Worm (Caenorhabditis elegans) whole organism, L2 larva: ENCODE results near the gene F08G5.3.

Experiments
- R02D3.7 ChIP-seq: fragments of 150-350 bp; optimal IDR thresholded peaks from 2 replicates; lab custom pipeline; 2014; ENCODE audit warnings: missing biosample characterization, missing genetic modification characterization
- ama-1 ChIP-seq: fragments of 150-350 bp; optimal IDR thresholded peaks from 2 replicates; lab custom pipeline; 2018; ENCODE audit warnings: inconsistent platforms
- blmp-1 ChIP-seq: sonication (generic microtip); optimal IDR thresholded peaks from 2 replicates; lab custom pipeline; 2017; ENCODE audit warnings: missing genetic modification characterization, mild to moderate bottlenecking, missing compliant biosample characterization, antibody characterized with exemption, moderate library complexity; ENCODE audit not compliant: insufficient read depth
- elt-1 ChIP-seq: fragments of 150-350 bp; optimal IDR thresholded peaks from 2 replicates; lab custom pipeline; 2014; ENCODE audit warnings: missing biosample characterization, missing genetic modification characterization
- snpc-4 ChIP-seq: fragments of 150-350 bp; optimal IDR thresholded peaks from 2 replicates; lab custom pipeline; 2014; ENCODE audit warnings: missing biosample characterization, missing genetic modification characterization
- zag-1 ChIP-seq: fragments of 150-350 bp; optimal IDR thresholded peaks from 2 replicates; lab custom pipeline; 2014; ENCODE audit warnings: missing biosample characterization, missing genetic modification characterization

- TF ChIP-seq blmp-1 (tag; lab: Kevin White, UChicago): no peak
- no peak for TF ChIP-seq elt-1 (tag; lab: Kevin White, UChicago)
- TF ChIP-seq ama-1: no peak
- no peak for TF ChIP-seq snpc-4 (tag; lab: Kevin White, UChicago)
- no peak for TF ChIP-seq zag-1 (tag; lab: Kevin White, UChicago)
- no peak for TF ChIP-seq R02D3.7
Observed at ce11 chrIV:12441715-12442114, 24.3 kb upstream of the F08G5.3 start, which contains the start of gene C25G4.17.
